Worm (Caenorhabditis elegans) whole organism, L3 larva: ENCODE results near the gene sec-24.2.

Experiments
- R02D3.7 ChIP-seq: fragments of 150-350 bp; optimal IDR thresholded peaks from 2 replicates; lab custom pipeline; 2014; ENCODE audit warnings: missing biosample characterization, missing genetic modification characterization
- ZK546.5 ChIP-seq: sonication (generic microtip); optimal IDR thresholded peaks from 2 replicates; lab custom pipeline; 2017; ENCODE audit warnings: missing biosample characterization, missing genetic modification characterization
- aly-2 ChIP-seq: fragments of 150-350 bp; optimal IDR thresholded peaks from 2 replicates; lab custom pipeline; 2014; ENCODE audit warnings: missing biosample characterization, missing genetic modification characterization
- ama-1 ChIP-seq: fragments of 150-350 bp; optimal IDR thresholded peaks from 2 replicates; lab custom pipeline; 2018
- ceh-28 ChIP-seq: fragments of 150-350 bp; optimal IDR thresholded peaks from 2 replicates; lab custom pipeline; 2014; ENCODE audit warnings: missing biosample characterization, missing genetic modification reagents, missing genetic modification characterization
- ceh-82 ChIP-seq: fragments of 150-350 bp; optimal IDR thresholded peaks from 2 replicates; lab custom pipeline; 2014; ENCODE audit warnings: missing biosample characterization, missing genetic modification characterization
- ceh-9 ChIP-seq: sonication (generic microtip); optimal IDR thresholded peaks from 2 replicates; lab custom pipeline; 2018; ENCODE audit warnings: missing biosample characterization, missing genetic modification characterization
- daf-12 ChIP-seq: fragments of 150-350 bp; optimal IDR thresholded peaks from 2 replicates; lab custom pipeline; 2014; ENCODE audit warnings: missing biosample characterization, missing genetic modification reagents, missing genetic modification characterization
- egl-5 ChIP-seq: fragments of 150-350 bp; optimal IDR thresholded peaks from 2 replicates; lab custom pipeline; 2017; ENCODE audit warnings: missing biosample characterization, missing genetic modification reagents, missing genetic modification characterization, inconsistent platforms
- elt-1 ChIP-seq: fragments of 150-350 bp; optimal IDR thresholded peaks from 2 replicates; lab custom pipeline; 2014; ENCODE audit warnings: missing biosample characterization, missing genetic modification characterization
- elt-2 ChIP-seq: sonication (generic microtip); optimal IDR thresholded peaks from 2 replicates; lab custom pipeline; 2016; ENCODE audit warnings: missing genetic modification reagents, mild to moderate bottlenecking, missing genetic modification characterization, missing compliant biosample characterization
- elt-3 ChIP-seq, 3 experiments: fragments of 150-350 bp in 1 of 3; sonication (generic microtip) in 2 of 3; optimal IDR thresholded peaks; 2 replicates in 2 of 3; 4 replicates in 1 of 3; lab custom pipeline; 2014 to 2017; ENCODE audit warnings: missing biosample characterization in 3 of 3, missing genetic modification characterization in 3 of 3
- fkh-10 ChIP-seq: sonication (generic microtip); optimal IDR thresholded peaks from 2 replicates; lab custom pipeline; 2017; ENCODE audit warnings: missing biosample characterization, missing genetic modification reagents, missing genetic modification characterization
- fkh-2 ChIP-seq: fragments of 150-350 bp; optimal IDR thresholded peaks from 2 replicates; lab custom pipeline; 2014; ENCODE audit warnings: missing biosample characterization, missing genetic modification reagents, missing genetic modification characterization
- fos-1 ChIP-seq: fragments of 150-350 bp; optimal IDR thresholded peaks from 2 replicates; lab custom pipeline; 2014; ENCODE audit warnings: missing biosample characterization, missing genetic modification characterization
- hmg-11 ChIP-seq: sonication (generic microtip); optimal IDR thresholded peaks from 2 replicates; lab custom pipeline; 2016; ENCODE audit warnings: missing genetic modification characterization, missing compliant biosample characterization
- jun-1 ChIP-seq: fragments of 150-350 bp; optimal IDR thresholded peaks from 2 replicates; lab custom pipeline; 2014; ENCODE audit warnings: missing biosample characterization, missing genetic modification reagents, missing genetic modification characterization
- lin-15B ChIP-seq: fragments of 150-350 bp; optimal IDR thresholded peaks from 2 replicates; lab custom pipeline; 2014; ENCODE audit warnings: missing biosample characterization, missing genetic modification characterization
- lin-39 ChIP-seq: fragments of 150-350 bp; optimal IDR thresholded peaks from 2 replicates; lab custom pipeline; 2018; ENCODE audit warnings: missing biosample characterization, missing genetic modification reagents, missing genetic modification characterization
- lsy-12 ChIP-seq: sonication (generic microtip); optimal IDR thresholded peaks from 2 replicates; lab custom pipeline; 2016; ENCODE audit warnings: mild to moderate bottlenecking, missing genetic modification characterization, missing compliant biosample characterization
- mml-1 ChIP-seq: fragments of 150-350 bp; sonication (generic microtip); optimal IDR thresholded peaks from 3 replicates; lab custom pipeline; 2014; ENCODE audit warnings: missing biosample characterization, missing genetic modification characterization
- nfya-1 ChIP-seq: sonication (generic microtip); optimal IDR thresholded peaks from 2 replicates; lab custom pipeline; 2017; ENCODE audit warnings: missing genetic modification characterization, mild to moderate bottlenecking, missing compliant biosample characterization, antibody characterized with exemption, moderate library complexity; ENCODE audit not compliant: insufficient read depth
- nhr-11 ChIP-seq: fragments of 150-350 bp; optimal IDR thresholded peaks from 2 replicates; lab custom pipeline; 2014; ENCODE audit warnings: missing biosample characterization, missing genetic modification characterization
- nhr-23 ChIP-seq: fragments of 150-350 bp; optimal IDR thresholded peaks from 2 replicates; lab custom pipeline; 2014; ENCODE audit warnings: missing biosample characterization, missing genetic modification reagents, missing genetic modification characterization
- nhr-237 ChIP-seq: fragments of 150-350 bp; optimal IDR thresholded peaks from 2 replicates; lab custom pipeline; 2014; ENCODE audit warnings: missing biosample characterization, missing genetic modification characterization
- nhr-25 ChIP-seq: sonication (generic microtip); optimal IDR thresholded peaks from 2 replicates; lab custom pipeline; 2017; ENCODE audit warnings: missing biosample characterization, missing genetic modification characterization
- nhr-43 ChIP-seq: sonication (generic microtip); optimal IDR thresholded peaks from 2 replicates; lab custom pipeline; 2016; ENCODE audit warnings: mild to moderate bottlenecking, missing genetic modification characterization, missing compliant biosample characterization; ENCODE audit not compliant: poor library complexity, severe bottlenecking
- nhr-67 ChIP-seq: fragments of 150-350 bp; optimal IDR thresholded peaks from 2 replicates; lab custom pipeline; 2014; ENCODE audit warnings: missing biosample characterization, missing genetic modification characterization
- nhr-77 ChIP-seq: fragments of 150-350 bp; optimal IDR thresholded peaks from 2 replicates; lab custom pipeline; 2014; ENCODE audit warnings: missing biosample characterization, missing genetic modification characterization
- pqm-1 ChIP-seq: fragments of 150-350 bp; optimal IDR thresholded peaks from 2 replicates; lab custom pipeline; 2017; ENCODE audit warnings: missing biosample characterization, missing genetic modification characterization, inconsistent platforms
- sea-2 ChIP-seq: fragments of 150-350 bp; sonication (generic microtip); optimal IDR thresholded peaks from 4 replicates; lab custom pipeline; 2014; ENCODE audit warnings: missing biosample characterization, missing genetic modification reagents, missing genetic modification characterization
- skn-1 ChIP-seq: fragments of 150-350 bp; optimal IDR thresholded peaks from 2 replicates; lab custom pipeline; 2014; ENCODE audit warnings: missing biosample characterization, missing genetic modification characterization
- tbx-2 ChIP-seq: sonication (generic microtip); optimal IDR thresholded peaks from 2 replicates; lab custom pipeline; 2016; ENCODE audit warnings: mild to moderate bottlenecking, missing genetic modification characterization, missing compliant biosample characterization
- unc-39 ChIP-seq: sonication (generic microtip); optimal IDR thresholded peaks from 4 replicates; lab custom pipeline; 2017; ENCODE audit warnings: missing biosample characterization, missing genetic modification characterization
- unc-62 ChIP-seq: fragments of 150-350 bp; sonication (generic microtip); optimal IDR thresholded peaks from 4 replicates; lab custom pipeline; 2014; ENCODE audit warnings: missing biosample characterization, missing genetic modification reagents, missing genetic modification characterization
- zag-1 ChIP-seq: fragments of 150-350 bp; optimal IDR thresholded peaks from 2 replicates; lab custom pipeline; 2014; ENCODE audit warnings: missing biosample characterization, missing genetic modification characterization
- ztf-11 ChIP-seq: fragments of 150-350 bp; optimal IDR thresholded peaks from 2 replicates; lab custom pipeline; 2014; ENCODE audit warnings: missing biosample characterization, missing genetic modification characterization
- ztf-4 ChIP-seq: fragments of 150-350 bp; optimal IDR thresholded peaks from 2 replicates; lab custom pipeline; 2014; ENCODE audit warnings: missing biosample characterization, missing genetic modification characterization

The sec-24.2 gene

ce11 chrIV:12404137-12404536 lies 43.5 kb upstream of the sec-24.2 start, which contains the start of gene gex-3 (continued):
- TF ChIP-seq elt-3 (tag; optimal IDR thresholded peaks at IDR 0.05; lab: Kevin White, UChicago): no peak
- no peak for TF ChIP-seq nhr-77 (tag; lab: Kevin White, UChicago)
- TF ChIP-seq elt-1 (tag; lab: Kevin White, UChicago): no peak
- no peak for TF ChIP-seq nhr-67
- TF ChIP-seq nhr-25 (tag; lab: Kevin White, UChicago): peak; percentile 89
- TF ChIP-seq ceh-9: no peak
- TF ChIP-seq nhr-43 (tag; lab: Kevin White, UChicago): peak; percentile 64
- no peak for TF ChIP-seq ztf-4 (tag; lab: Kevin White, UChicago)
- peak; percentile 91 for TF ChIP-seq egl-5 (tag; lab: Kevin White, UChicago)
- TF ChIP-seq skn-1: peak; percentile 37
- TF ChIP-seq unc-39 (tag; lab: Kevin White, UChicago): no peak
- TF ChIP-seq sea-2: no peak
- no peak for TF ChIP-seq ztf-11 (tag; lab: Kevin White, UChicago)
- TF ChIP-seq jun-1 (tag; lab: Kevin White, UChicago): peak; percentile 30
- TF ChIP-seq ZK546.5 (tag; lab: Kevin White, UChicago): no peak
- TF ChIP-seq elt-2: peak; percentile 48

ce11 chrIV:12403440-12403839 lies 42.8 kb upstream of the sec-24.2 start:
- no peak for TF ChIP-seq ztf-4 (tag; lab: Kevin White, UChicago)
- peak; percentile 91 for TF ChIP-seq nhr-23 (tag; lab: Kevin White, UChicago)
- peak in 1 of 3 experiments; percentile 1 for TF ChIP-seq elt-3 (tag; optimal IDR thresholded peaks at IDR 0.05; lab: Kevin White, UChicago)
- peak; percentile 68 for TF ChIP-seq nhr-43 (tag; lab: Kevin White, UChicago)
- no peak for TF ChIP-seq unc-39 (tag; lab: Kevin White, UChicago)
- no peak for TF ChIP-seq ceh-82 (tag; lab: Kevin White, UChicago)
- TF ChIP-seq nhr-25 (tag; lab: Kevin White, UChicago): peak; percentile 68

- TF ChIP-seq ceh-9: no peak
- no peak for TF ChIP-seq daf-12 (tag; lab: Kevin White, UChicago)
- TF ChIP-seq zag-1 (tag; lab: Kevin White, UChicago): no peak
- no peak for TF ChIP-seq ama-1
- TF ChIP-seq nhr-11 (tag; lab: Kevin White, UChicago): no peak
- TF ChIP-seq tbx-2 (tag; lab: Kevin White, UChicago): no peak
- no peak for TF ChIP-seq fkh-2 (tag; lab: Kevin White, UChicago)
- peak in 1 of 3 experiments; percentile 83 for TF ChIP-seq elt-3 (tag; optimal IDR thresholded peaks at IDR 0.05; lab: Kevin White, UChicago)
- TF ChIP-seq lin-39 (tag; lab: Kevin White, UChicago): no peak
- TF ChIP-seq pqm-1 (tag; lab: Kevin White, UChicago): peak; percentile 19
- TF ChIP-seq fos-1 (tag; lab: Kevin White, UChicago): no peak
- peak; percentile 85 for TF ChIP-seq elt-2
- TF ChIP-seq nhr-25 (tag; lab: Kevin White, UChicago): peak; percentile 44
Measured at ce11 chrIV:12399983-12400382, 39.4 kb upstream of the sec-24.2 start.

- TF ChIP-seq nhr-237 (tag; lab: Kevin White, UChicago) (no peak), nhr-25 (tag; lab: Kevin White, UChicago) (no peak), aly-2 (tag; lab: Kevin White, UChicago) (no peak), ceh-9 (no peak), mml-1 (tag; lab: Kevin White, UChicago) (no peak), fkh-10 (no peak), nhr-23 (tag; lab: Kevin White, UChicago) (no peak)
Measured at ce11 chrIV:12398437-12398836, 37.8 kb upstream of the sec-24.2 start, which contains the start of gene acs-20. Gene acs-20 (minus strand): TSS chrIV:12398706.

ce11 chrIV:12396645-12397258 lies 36.2 kb upstream of the sec-24.2 start:
- TF ChIP-seq egl-5 (tag; lab: Kevin White, UChicago) (no peak), unc-62 (peak; percentile 54), ceh-82 (tag; lab: Kevin White, UChicago) (no peak), nhr-25 (tag; lab: Kevin White, UChicago) (peak; percentile 96), ztf-4 (tag; lab: Kevin White, UChicago) (no peak), lin-15B (tag; lab: Kevin White, UChicago) (peak; percentile 2), nhr-43 (tag; lab: Kevin White, UChicago) (peak; percentile 61), pqm-1 (tag; lab: Kevin White, UChicago) (no peak), nfya-1 (tag; lab: Kevin White, UChicago) (peak; percentile 43), hmg-11 (tag; lab: Kevin White, UChicago) (no peak), nhr-23 (tag; lab: Kevin White, UChicago) (peak; percentile 90), elt-3 (tag; optimal IDR thresholded peaks at IDR 0.05; lab: Kevin White, UChicago) (peak in 1 of 3 experiments; percentile 57), ama-1 (no peak), R02D3.7 (no peak), ceh-28 (peak; percentile 48), fos-1 (tag; lab: Kevin White, UChicago) (no peak), jun-1 (tag; lab: Kevin White, UChicago) (peak; percentile 2), elt-1 (tag; lab: Kevin White, UChicago) (no peak), lsy-12 (tag; lab: Kevin White, UChicago) (peak; percentile 10), sea-2 (no peak)
